Fruit fly (Drosophila melanogaster) whole organism, embryonic: ENCODE measurements around the gene CG31515.

Experiments used
- Antp ChIP-seq: fragments of 200-800 bp; sonication (Bioruptor generic); optimal IDR thresholded peaks from 3 replicates; lab custom pipeline; 2016; ENCODE audit warnings: missing biosample characterization, missing genetic modification characterization
- Bgb ChIP-seq: fragments of 200-800 bp; sonication (Bioruptor generic); IDR thresholded peaks from 2 replicates; pipeline ENCODE4 v1.3.6; 2022; ENCODE audit warnings: missing biosample characterization, missing genetic modification characterization; ENCODE audit not compliant: partially characterized antibody
- CG10654 ChIP-seq: fragments of 200-800 bp; sonication (Bioruptor generic); optimal IDR thresholded peaks from 2 replicates; lab custom pipeline; 2016; ENCODE audit warnings: missing biosample characterization, missing genetic modification characterization
- CG12104 ChIP-seq: fragments of 200-800 bp; sonication (Bioruptor generic); optimal IDR thresholded peaks from 3 replicates; lab custom pipeline; 2016; ENCODE audit warnings: missing biosample characterization, missing genetic modification characterization
- CG12236 ChIP-seq: fragments of 200-800 bp; sonication (Bioruptor generic); optimal IDR thresholded peaks from 2 replicates; lab custom pipeline; 2016; ENCODE audit warnings: missing biosample characterization, missing genetic modification characterization
- CG14710 ChIP-seq: fragments of 200-800 bp; sonication (Bioruptor generic); optimal IDR thresholded peaks from 3 replicates; lab custom pipeline; 2019; ENCODE audit warnings: missing biosample characterization, mild to moderate bottlenecking, missing genetic modification characterization, moderate library complexity
- CG15269 ChIP-seq: fragments of 200-800 bp; sonication (Bioruptor generic); optimal IDR thresholded peaks from 2 replicates; lab custom pipeline; 2018; ENCODE audit warnings: missing biosample characterization, mild to moderate bottlenecking, missing genetic modification characterization, moderate library complexity
- CG1792 ChIP-seq: fragments of 200-800 bp; sonication (Bioruptor generic); optimal IDR thresholded peaks from 2 replicates; lab custom pipeline; 2016; ENCODE audit warnings: missing biosample characterization, missing genetic modification characterization
- CG32772 ChIP-seq: fragments of 200-800 bp; sonication (Bioruptor generic); IDR thresholded peaks from 2 replicates; pipeline ENCODE4 v1.3.6; 2022; ENCODE audit warnings: missing biosample characterization, missing genetic modification characterization
- CG34422 ChIP-seq: fragments of 200-800 bp; sonication (Bioruptor generic); IDR thresholded peaks from 3 replicates; pipeline ENCODE4 v1.3.6; 2022; ENCODE audit warnings: missing biosample characterization, missing genetic modification characterization
- CG4282 ChIP-seq: fragments of 200-800 bp; sonication (Bioruptor generic); optimal IDR thresholded peaks from 2 replicates; lab custom pipeline; 2016; ENCODE audit warnings: missing biosample characterization, missing genetic modification characterization
- CG7357 ChIP-seq: fragments of 200-800 bp; sonication (Bioruptor generic); IDR thresholded peaks from 3 replicates; pipeline ENCODE4 v1.3.6; 2022; ENCODE audit warnings: missing biosample characterization, missing genetic modification characterization
- CG8359 ChIP-seq: fragments of 200-800 bp; sonication (Bioruptor generic); optimal IDR thresholded peaks from 2 replicates; lab custom pipeline; 2017; ENCODE audit warnings: missing biosample characterization, mild to moderate bottlenecking, missing genetic modification characterization, borderline replicate concordance
- CoRest ChIP-seq: fragments of 200-800 bp; sonication (Bioruptor generic); optimal IDR thresholded peaks from 3 replicates; lab custom pipeline; 2018; ENCODE audit warnings: missing biosample characterization, mild to moderate bottlenecking, missing genetic modification characterization, moderate library complexity
- Deaf1 ChIP-seq: fragments of 200-800 bp; optimal IDR thresholded peaks from 3 replicates; lab custom pipeline; 2019; ENCODE audit warnings: missing biosample characterization, mild to moderate bottlenecking, missing genetic modification characterization, moderate library complexity
- H2.0 ChIP-seq: fragments of 200-800 bp; sonication (Bioruptor generic); IDR thresholded peaks from 2 replicates; pipeline ENCODE4 v1.3.6; 2022; ENCODE audit warnings: missing biosample characterization, missing genetic modification characterization
- Hey ChIP-seq: fragments of 200-800 bp; sonication (Bioruptor generic); optimal IDR thresholded peaks from 3 replicates; lab custom pipeline; 2018; ENCODE audit warnings: missing biosample characterization, mild to moderate bottlenecking, missing genetic modification characterization
- Med ChIP-seq: fragments of 200-800 bp; sonication (Bioruptor generic); peaks from one replicate; lab custom pipeline; 2016; ENCODE audit warnings: missing biosample characterization, missing genetic modification characterization, mild to moderate bottlenecking, inconsistent platforms, moderate library complexity
- Nf-YC ChIP-seq: fragments of 200-800 bp; optimal IDR thresholded peaks from 3 replicates; lab custom pipeline; 2019; ENCODE audit warnings: missing biosample characterization, mild to moderate bottlenecking, missing genetic modification characterization, moderate library complexity
- Rx ChIP-seq: fragments of 200-800 bp; sonication (Bioruptor generic); IDR thresholded peaks from 2 replicates; pipeline ENCODE4 v1.3.6; 2022; ENCODE audit warnings: missing biosample characterization, missing genetic modification characterization
- Stat92E ChIP-seq, 3 experiments: fragments of >200 bp in 2 of 3; fragments of 200-800 bp in 1 of 3; sonication (Bioruptor generic) in 1 of 3; optimal IDR thresholded peaks; 2 replicates each; lab custom pipeline; 2017 to 2019; ENCODE audit warnings: missing biosample characterization in 3 of 3, missing genetic modification characterization in 3 of 3, mild to moderate bottlenecking in 1 of 3, moderate library complexity in 1 of 3
- btn ChIP-seq: fragments of 200-800 bp; sonication (Bioruptor generic); optimal IDR thresholded peaks from 2 replicates; lab custom pipeline; 2016; ENCODE audit warnings: missing biosample characterization, missing genetic modification characterization
- ci ChIP-seq: fragments of 200-800 bp; sonication (Bioruptor generic); IDR thresholded peaks from 3 replicates; pipeline ENCODE4 v1.3.6; 2022; ENCODE audit warnings: missing biosample characterization, missing genetic modification characterization
- crp ChIP-seq, 2 experiments: fragments of 200-800 bp; sonication (Bioruptor generic); optimal IDR thresholded peaks; 2 replicates in 1 of 2; 3 replicates in 1 of 2; lab custom pipeline; 2017; ENCODE audit warnings: missing biosample characterization in 2 of 2, missing genetic modification characterization in 2 of 2, mild to moderate bottlenecking in 1 of 2, moderate library complexity in 1 of 2
- disco-r ChIP-seq: fragments of 200-800 bp; sonication (Bioruptor generic); optimal IDR thresholded peaks from 2 replicates; lab custom pipeline; 2016; ENCODE audit warnings: missing biosample characterization, missing genetic modification characterization
- ems ChIP-seq: fragments of 200-800 bp; sonication (Bioruptor generic); optimal IDR thresholded peaks from 3 replicates; lab custom pipeline; 2016; ENCODE audit warnings: missing biosample characterization, missing genetic modification characterization
- eve ChIP-seq, 2 experiments: fragments of >200 bp; optimal IDR thresholded peaks; 2 replicates each; lab custom pipeline; 2017; ENCODE audit warnings: missing biosample characterization in 2 of 2, missing genetic modification characterization in 2 of 2
- fd102C ChIP-seq: fragments of 200-800 bp; sonication (Bioruptor generic); optimal IDR thresholded peaks from 2 replicates; lab custom pipeline; 2018; ENCODE audit warnings: missing biosample characterization, mild to moderate bottlenecking, missing genetic modification characterization, moderate library complexity
- gcm ChIP-seq: fragments of 200-800 bp; sonication (Bioruptor generic); optimal IDR thresholded peaks from 2 replicates; lab custom pipeline; 2019; ENCODE audit warnings: missing biosample characterization, mild to moderate bottlenecking, missing genetic modification characterization, moderate library complexity
- jigr1 ChIP-seq: fragments of 200-800 bp; sonication (Bioruptor generic); IDR thresholded peaks from 3 replicates; pipeline ENCODE4 v1.3.6; 2022; ENCODE audit warnings: missing biosample characterization, missing genetic modification characterization
- knrl ChIP-seq: fragments of 200-800 bp; sonication (Bioruptor generic); IDR thresholded peaks from 3 replicates; pipeline ENCODE4 v1.3.6; 2022; ENCODE audit warnings: missing biosample characterization, missing genetic modification characterization; ENCODE audit not compliant: partially characterized antibody
- row ChIP-seq: fragments of 200-800 bp; sonication (Bioruptor generic); IDR thresholded peaks from 3 replicates; pipeline ENCODE4 v1.3.6; 2022; ENCODE audit warnings: missing biosample characterization, missing genetic modification characterization
- sens ChIP-seq: fragments of 200-800 bp; sonication (Bioruptor generic); peaks from one replicate; lab custom pipeline; 2016; ENCODE audit warnings: missing biosample characterization, missing genetic modification characterization
- sim ChIP-seq: fragments of 200-800 bp; sonication (Bioruptor generic); IDR thresholded peaks from 2 replicates; pipeline ENCODE4 v1.3.6; 2022; ENCODE audit warnings: missing biosample characterization, missing genetic modification characterization
- tin ChIP-seq: fragments of 200-800 bp; sonication (Bioruptor generic); optimal IDR thresholded peaks from 3 replicates; lab custom pipeline; 2016; ENCODE audit warnings: missing biosample characterization, missing genetic modification characterization
- tio ChIP-seq: fragments of 200-800 bp; sonication (Bioruptor generic); optimal IDR thresholded peaks from 2 replicates; lab custom pipeline; 2017; ENCODE audit warnings: missing biosample characterization, missing genetic modification characterization, inconsistent platforms
- wek ChIP-seq: fragments of 200-800 bp; sonication (Bioruptor generic); optimal IDR thresholded peaks from 3 replicates; lab custom pipeline; 2018; ENCODE audit warnings: missing biosample characterization, mild to moderate bottlenecking, missing genetic modification characterization, moderate library complexity
- z ChIP-seq: fragments of 200-800 bp; sonication (Bioruptor generic); IDR thresholded peaks from 3 replicates; pipeline ENCODE4 v1.3.6; 2022; ENCODE audit warnings: missing biosample characterization, missing genetic modification characterization

The CG31515 gene

dm6 chr3R:23405209-23405608 is 16.5 kb upstream of the CG31515 start, which contains the start of gene Ir94e:
TSS of gene Ir94e (plus strand) at chr3R:23405509.
- TF ChIP-seq gcm (GFP tag; lab: Kevin White, UChicago) (no peak), fd102C (GFP tag; lab: Kevin White, UChicago) (no peak), Nf-YC (tag; lab: Kevin White, UChicago) (no peak), CG10654 (GFP tag; lab: Kevin White, UChicago) (no peak), ci (no peak), CG32772 (GFP tag; lab: Robert Waterston, UW) (no peak), Stat92E (GFP tag; optimal IDR thresholded peaks at IDR 0.05; lab: Kevin White, UChicago) (no peak), CG12104 (GFP tag; lab: Kevin White, UChicago) (no peak), row (GFP tag; lab: Robert Waterston, UW) (no peak), Antp (GFP tag; lab: Kevin White, UChicago) (no peak), CG14710 (no peak), H2.0 (GFP tag; lab: Robert Waterston, UW) (no peak)

dm6 chr3R:23403628-23404027 is 14.9 kb upstream of the CG31515 start, which contains the start of gene CG17380:
TSS of gene CG17380 (minus strand) at chr3R:23403728.
- no peak for TF ChIP-seq Rx (GFP tag; lab: Robert Waterston, UW)
- TF ChIP-seq crp (GFP tag; optimal IDR thresholded peaks at IDR 0.05; lab: Kevin White, UChicago): no peak
- TF ChIP-seq sim (GFP tag; lab: Robert Waterston, UW): no peak
- TF ChIP-seq btn: no peak
- no peak for TF ChIP-seq CG7357 (GFP tag; lab: Robert Waterston, UW)
- no peak for TF ChIP-seq eve (GFP tag; optimal IDR thresholded peaks at IDR 0.05; lab: Kevin White, UChicago)
- TF ChIP-seq CG12104 (GFP tag; lab: Kevin White, UChicago): no peak
- TF ChIP-seq sens (GFP tag; lab: Kevin White, UChicago): no peak
- no peak for TF ChIP-seq CG4282 (GFP tag; lab: Kevin White, UChicago)
- no peak for TF ChIP-seq CG34422 (GFP tag; lab: Robert Waterston, UW)
- TF ChIP-seq jigr1: no peak
- no peak for TF ChIP-seq CG1792
- no peak for TF ChIP-seq tio (GFP tag; lab: Kevin White, UChicago)
- no peak for TF ChIP-seq knrl
- TF ChIP-seq, all 482 proteins: peak for 0

dm6 chr3R:23402508-23402907 is 13.8 kb upstream of the CG31515 start, which contains the start of gene Ir94d:
TSS of gene Ir94d (plus strand) at chr3R:23402808.
- TF ChIP-seq Deaf1 (tag; lab: Kevin White, UChicago) (no peak), CG15269 (tag; lab: Kevin White, UChicago) (no peak), CG12236 (GFP tag; lab: Kevin White, UChicago) (no peak), Med (GFP tag; lab: Kevin White, UChicago) (no peak), tin (no peak), Hey (tag; lab: Kevin White, UChicago) (no peak), Bgb (GFP tag; lab: Robert Waterston, UW) (no peak), CG8359 (GFP tag; lab: Kevin White, UChicago) (no peak), CoRest (tag; lab: Kevin White, UChicago) (no peak), ems (no peak), disco-r (GFP tag; lab: Kevin White, UChicago) (no peak)

- TF ChIP-seq wek (GFP tag; lab: Kevin White, UChicago): no peak
- 0 out of 3 replicates have a peak, but pooled peaks have one; percentile 40 for TF ChIP-seq z (GFP tag; lab: Robert Waterston, UW)
These were observed 12.8 kb upstream of the CG31515 start for dm6 chr3R:23401519-23401918.
